Fruit fly (Drosophila melanogaster) whole organism, embryonic: ENCODE results near the gene CG13258.

Source experiments
- Antp ChIP-seq: fragments of 200-800 bp; sonication (Bioruptor generic); optimal IDR thresholded peaks from 3 replicates; lab custom pipeline; 2016; ENCODE audit warnings: missing biosample characterization, missing genetic modification characterization
- Atf6 ChIP-seq: fragments of 200-800 bp; sonication (Bioruptor generic); IDR thresholded peaks from 2 replicates; pipeline ENCODE4 v1.3.6; 2022; ENCODE audit warnings: missing biosample characterization, missing genetic modification characterization
- B-H2 ChIP-seq: fragments of 200-800 bp; sonication (Bioruptor generic); optimal IDR thresholded peaks from 2 replicates; lab custom pipeline; 2018; ENCODE audit warnings: missing biosample characterization, mild to moderate bottlenecking, missing genetic modification characterization
- BEAF-32 ChIP-seq: fragments of 200-800 bp; sonication (Bioruptor generic); optimal IDR thresholded peaks from 3 replicates; lab custom pipeline; 2017; ENCODE audit warnings: missing biosample characterization, missing genetic modification characterization, mild to moderate bottlenecking, moderate library complexity, missing genetic modification reagents
- Bteb2 ChIP-seq: fragments of 200-800 bp; sonication (Bioruptor generic); optimal IDR thresholded peaks from 2 replicates; lab custom pipeline; 2016; ENCODE audit warnings: missing biosample characterization, missing genetic modification characterization
- CG10543 ChIP-seq: fragments of 200-800 bp; sonication (Bioruptor generic); optimal IDR thresholded peaks from 3 replicates; lab custom pipeline; 2017; ENCODE audit warnings: missing biosample characterization, mild to moderate bottlenecking, missing genetic modification characterization, moderate library complexity
- CG11560 ChIP-seq: fragments of 200-800 bp; sonication (Bioruptor generic); IDR thresholded peaks from 3 replicates; pipeline ENCODE4 v1.3.6; 2022; ENCODE audit warnings: missing biosample characterization, missing genetic modification characterization
- CG11723 ChIP-seq: fragments of 200-800 bp; sonication (Bioruptor generic); optimal IDR thresholded peaks from 2 replicates; lab custom pipeline; 2017; ENCODE audit warnings: missing biosample characterization, mild to moderate bottlenecking, missing genetic modification characterization
- CG12769 ChIP-seq: fragments of 200-800 bp; sonication (Bioruptor generic); optimal IDR thresholded peaks from 2 replicates; lab custom pipeline; 2019; ENCODE audit warnings: missing biosample characterization, mild to moderate bottlenecking, missing genetic modification characterization, moderate library complexity
- CG13894 ChIP-seq: fragments of 200-800 bp; sonication (Bioruptor generic); optimal IDR thresholded peaks from 3 replicates; lab custom pipeline; 2018; ENCODE audit warnings: missing biosample characterization, mild to moderate bottlenecking, missing genetic modification characterization, moderate library complexity
- CG15269 ChIP-seq: fragments of 200-800 bp; sonication (Bioruptor generic); optimal IDR thresholded peaks from 2 replicates; lab custom pipeline; 2018; ENCODE audit warnings: missing biosample characterization, mild to moderate bottlenecking, missing genetic modification characterization, moderate library complexity
- CG1529 ChIP-seq: fragments of 200-800 bp; sonication (Bioruptor generic); optimal IDR thresholded peaks from 3 replicates; lab custom pipeline; 2018; ENCODE audit warnings: missing biosample characterization, missing genetic modification characterization
- CG1602 ChIP-seq: fragments of 200-800 bp; sonication (Bioruptor generic); optimal IDR thresholded peaks from 3 replicates; lab custom pipeline; 2016; ENCODE audit warnings: missing biosample characterization, missing genetic modification characterization
- CG1647 ChIP-seq: fragments of 200-800 bp; sonication (Bioruptor generic); optimal IDR thresholded peaks from 3 replicates; lab custom pipeline; 2016; ENCODE audit warnings: missing biosample characterization, missing genetic modification characterization
- CG17186 ChIP-seq: fragments of 200-800 bp; sonication (Bioruptor generic); optimal IDR thresholded peaks from 3 replicates; lab custom pipeline; 2017; ENCODE audit warnings: missing biosample characterization, missing genetic modification reagents, missing genetic modification characterization
- CG18619 ChIP-seq: fragments of 200-800 bp; sonication (Bioruptor generic); optimal IDR thresholded peaks from 3 replicates; lab custom pipeline; 2017; ENCODE audit warnings: missing biosample characterization, mild to moderate bottlenecking, missing genetic modification characterization
- CG2199 ChIP-seq: fragments of 200-800 bp; sonication (Bioruptor generic); IDR thresholded peaks from 3 replicates; pipeline ENCODE4 v1.3.6; 2022; ENCODE audit warnings: missing biosample characterization, missing genetic modification characterization
- CG3838 ChIP-seq: fragments of 200-800 bp; sonication (Bioruptor generic); optimal IDR thresholded peaks from 3 replicates; lab custom pipeline; 2016; ENCODE audit warnings: missing biosample characterization, missing genetic modification characterization
- CG3995 ChIP-seq: fragments of 200-800 bp; sonication (Bioruptor generic); optimal IDR thresholded peaks from 3 replicates; lab custom pipeline; 2016; ENCODE audit warnings: missing biosample characterization, missing genetic modification characterization
- CG4424 ChIP-seq: fragments of 200-800 bp; sonication (Bioruptor generic); optimal IDR thresholded peaks from 3 replicates; lab custom pipeline; 2016; ENCODE audit warnings: missing biosample characterization, missing genetic modification characterization
- CG6683 ChIP-seq: fragments of 200-800 bp; sonication (Bioruptor generic); optimal IDR thresholded peaks from 2 replicates; lab custom pipeline; 2017; ENCODE audit warnings: missing biosample characterization, mild to moderate bottlenecking, missing genetic modification characterization, missing genetic modification reagents
- CG6765 ChIP-seq: fragments of 200-800 bp; sonication (Bioruptor generic); optimal IDR thresholded peaks from 3 replicates; lab custom pipeline; 2017; ENCODE audit warnings: missing biosample characterization, mild to moderate bottlenecking, missing genetic modification characterization
- CG7928 ChIP-seq: fragments of 200-800 bp; sonication (Bioruptor generic); optimal IDR thresholded peaks from 2 replicates; lab custom pipeline; 2017; ENCODE audit warnings: missing biosample characterization, mild to moderate bottlenecking, missing genetic modification characterization
- CG8478 ChIP-seq: fragments of >200 bp; optimal IDR thresholded peaks from 2 replicates; lab custom pipeline; 2018
- Dek ChIP-seq: fragments of 200-800 bp; sonication (Bioruptor generic); optimal IDR thresholded peaks from 3 replicates; lab custom pipeline; 2019; ENCODE audit warnings: missing biosample characterization, mild to moderate bottlenecking, missing genetic modification characterization, moderate library complexity
- Eip74EF ChIP-seq, 2 experiments: fragments of 200-800 bp in 1 of 2; fragments of >200 bp in 1 of 2; sonication (Bioruptor generic) in 1 of 2; optimal IDR thresholded peaks; 2 replicates each; lab custom pipeline; 2017 to 2019; ENCODE audit warnings: missing biosample characterization in 2 of 2, missing genetic modification characterization in 2 of 2, mild to moderate bottlenecking in 1 of 2, moderate library complexity in 1 of 2
- Hr3 ChIP-seq: fragments of 200-800 bp; sonication (Bioruptor generic); optimal IDR thresholded peaks from 3 replicates; lab custom pipeline; 2016; ENCODE audit warnings: missing biosample characterization, missing genetic modification characterization
- Hr51 ChIP-seq, 2 experiments: fragments of 200-800 bp; sonication (Bioruptor generic); optimal IDR thresholded peaks; 2 replicates in 1 of 2; 3 replicates in 1 of 2; lab custom pipeline; 2016 to 2018; ENCODE audit warnings: missing biosample characterization in 2 of 2, missing genetic modification characterization in 2 of 2, mild to moderate bottlenecking in 1 of 2, moderate library complexity in 1 of 2
- MTF-1 ChIP-seq: fragments of 200-800 bp; sonication (Bioruptor generic); optimal IDR thresholded peaks from 2 replicates; lab custom pipeline; 2018; ENCODE audit warnings: missing biosample characterization, mild to moderate bottlenecking, missing genetic modification characterization, borderline replicate concordance
- Med ChIP-seq: fragments of 200-800 bp; sonication (Bioruptor generic); peaks from one replicate; lab custom pipeline; 2016; ENCODE audit warnings: missing biosample characterization, missing genetic modification characterization, mild to moderate bottlenecking, inconsistent platforms, moderate library complexity
- Neu2 ChIP-seq: fragments of 200-800 bp; sonication (Bioruptor generic); optimal IDR thresholded peaks from 3 replicates; lab custom pipeline; 2016; ENCODE audit warnings: missing biosample characterization, missing genetic modification characterization, borderline replicate concordance
- Pdp1 ChIP-seq, 2 experiments: fragments of 200-800 bp; sonication (Bioruptor generic); optimal IDR thresholded peaks; 3 replicates each; lab custom pipeline; 2016; ENCODE audit warnings: missing biosample characterization in 2 of 2, missing genetic modification characterization in 2 of 2, mild to moderate bottlenecking in 1 of 2, moderate library complexity in 1 of 2
- Rfx ChIP-seq: fragments of 200-800 bp; sonication (Bioruptor generic); IDR thresholded peaks from 2 replicates; pipeline ENCODE4 v1.3.6; 2022; ENCODE audit warnings: missing biosample characterization, missing genetic modification characterization
- Sox102F ChIP-seq: fragments of 200-800 bp; sonication (Bioruptor generic); optimal IDR thresholded peaks from 2 replicates; lab custom pipeline; 2018; ENCODE audit warnings: missing biosample characterization, mild to moderate bottlenecking, missing genetic modification characterization, moderate library complexity
- abd-A ChIP-seq: fragments of 200-800 bp; sonication (Bioruptor generic); optimal IDR thresholded peaks from 3 replicates; lab custom pipeline; 2019; ENCODE audit warnings: missing biosample characterization, mild to moderate bottlenecking, missing genetic modification characterization, moderate library complexity
- bowl ChIP-seq: fragments of 200-800 bp; sonication (Bioruptor generic); IDR thresholded peaks from 2 replicates; pipeline ENCODE4 v1.3.6; 2022; ENCODE audit warnings: missing biosample characterization, missing genetic modification characterization
- btn ChIP-seq: fragments of 200-800 bp; sonication (Bioruptor generic); optimal IDR thresholded peaks from 2 replicates; lab custom pipeline; 2016; ENCODE audit warnings: missing biosample characterization, missing genetic modification characterization
- cato ChIP-seq: fragments of 200-800 bp; sonication (Bioruptor generic); optimal IDR thresholded peaks from 2 replicates; lab custom pipeline; 2016; ENCODE audit warnings: missing biosample characterization, missing genetic modification characterization, borderline replicate concordance
- chinmo ChIP-seq: fragments of 200-800 bp; sonication (Bioruptor generic); IDR thresholded peaks from 4 replicates; pipeline ENCODE4 v1.3.6; 2022; ENCODE audit warnings: missing biosample characterization, missing genetic modification characterization; ENCODE audit not compliant: partially characterized antibody
- crc ChIP-seq: fragments of 200-800 bp; sonication (Bioruptor generic); optimal IDR thresholded peaks from 2 replicates; lab custom pipeline; 2016; ENCODE audit warnings: missing biosample characterization, missing genetic modification characterization
- disco-r ChIP-seq: fragments of 200-800 bp; sonication (Bioruptor generic); optimal IDR thresholded peaks from 2 replicates; lab custom pipeline; 2016; ENCODE audit warnings: missing biosample characterization, missing genetic modification characterization
- fd96Cb ChIP-seq: fragments of 200-800 bp; sonication (Bioruptor generic); optimal IDR thresholded peaks from 2 replicates; lab custom pipeline; 2018; ENCODE audit warnings: missing biosample characterization, mild to moderate bottlenecking, missing genetic modification characterization, moderate library complexity
- gsb-n ChIP-seq: fragments of 200-800 bp; sonication (Bioruptor generic); optimal IDR thresholded peaks from 3 replicates; lab custom pipeline; 2018; ENCODE audit warnings: missing biosample characterization, mild to moderate bottlenecking, missing genetic modification characterization
- kay ChIP-seq: fragments of 200-800 bp; sonication (Bioruptor generic); optimal IDR thresholded peaks from 2 replicates; lab custom pipeline; 2016; ENCODE audit warnings: missing biosample characterization, missing genetic modification characterization
- luna ChIP-seq: fragments of 200-800 bp; sonication (Bioruptor generic); optimal IDR thresholded peaks from 2 replicates; lab custom pipeline; 2016; ENCODE audit warnings: missing biosample characterization, missing genetic modification characterization
- peb ChIP-seq: fragments of 200-800 bp; sonication (Bioruptor generic); IDR thresholded peaks from 2 replicates; pipeline ENCODE4 v1.3.6; 2022; ENCODE audit warnings: missing biosample characterization, missing genetic modification characterization
- rib ChIP-seq: fragments of 200-800 bp; sonication (Bioruptor generic); IDR thresholded peaks from 2 replicates; pipeline ENCODE4 v1.3.6; 2022; ENCODE audit warnings: missing biosample characterization, missing genetic modification characterization
- scrt ChIP-seq: fragments of 200-800 bp; sonication (Bioruptor generic); optimal IDR thresholded peaks from 2 replicates; lab custom pipeline; 2018; ENCODE audit warnings: missing biosample characterization, mild to moderate bottlenecking, missing genetic modification characterization, moderate library complexity
- sens ChIP-seq: fragments of 200-800 bp; sonication (Bioruptor generic); peaks from one replicate; lab custom pipeline; 2016; ENCODE audit warnings: missing biosample characterization, missing genetic modification characterization
- sqz ChIP-seq: fragments of 200-800 bp; sonication (Bioruptor generic); optimal IDR thresholded peaks from 3 replicates; lab custom pipeline; 2018; ENCODE audit warnings: missing biosample characterization, mild to moderate bottlenecking, missing genetic modification characterization
- twi ChIP-seq: fragments of 200-800 bp; optimal IDR thresholded peaks from 2 replicates; lab custom pipeline; 2019; ENCODE audit warnings: missing biosample characterization, mild to moderate bottlenecking, missing genetic modification characterization, moderate library complexity

Gene CG13258

dm6 chr2L:16321209-16321608, 28.4 kb upstream of the CG13258 start (continued):
- TF ChIP-seq MTF-1 (GFP tag; lab: Kevin White, UChicago) = no peak
- 0 out of 2 replicates have a peak, but pooled peaks have one; percentile 15 for TF ChIP-seq Rfx
- TF ChIP-seq CG12769 (tag; lab: Kevin White, UChicago) = peak; percentile 61
- TF ChIP-seq CG2199 = peak; percentile 75; the same call in 2 of the 3 replicates
- TF ChIP-seq chinmo (GFP tag; lab: Robert Waterston, UW) = peak; percentile 88; the same call in 3 of the 4 replicates
- TF ChIP-seq CG3838 = peak; percentile 5
- no peak for TF ChIP-seq CG6765
- no peak for TF ChIP-seq disco-r (GFP tag; lab: Kevin White, UChicago)
- no peak for TF ChIP-seq scrt (GFP tag; lab: Kevin White, UChicago)
- TF ChIP-seq Med (GFP tag; lab: Kevin White, UChicago) = peak; percentile 69
- no peak for TF ChIP-seq luna (GFP tag; lab: Kevin White, UChicago)
- peak; percentile 23 for TF ChIP-seq twi (tag; lab: Kevin White, UChicago)
- peak; percentile 55 for TF ChIP-seq CG10543 (GFP tag; lab: Kevin White, UChicago)
- TF ChIP-seq CG1647 = no peak
- TF ChIP-seq BEAF-32 (GFP tag; lab: Kevin White, UChicago) = no peak
- no peak for TF ChIP-seq CG3995 (GFP tag; lab: Kevin White, UChicago)
- TF ChIP-seq Eip74EF (GFP tag; optimal IDR thresholded peaks at IDR 0.05; lab: Kevin White, UChicago) = peak in 1 of 2 experiments; percentile 3
- no peak for TF ChIP-seq fd96Cb (tag; lab: Kevin White, UChicago)
- no peak for TF ChIP-seq Antp (GFP tag; lab: Kevin White, UChicago)
- TF ChIP-seq CG13894 = peak; percentile 51
- TF ChIP-seq btn = no peak
- TF ChIP-seq Dek (tag; lab: Kevin White, UChicago) = no peak
- TF ChIP-seq kay (GFP tag; lab: Kevin White, UChicago) = no peak
- TF ChIP-seq peb (GFP tag; lab: Robert Waterston, UW) = no peak
- no peak for TF ChIP-seq CG1602

DNA sequence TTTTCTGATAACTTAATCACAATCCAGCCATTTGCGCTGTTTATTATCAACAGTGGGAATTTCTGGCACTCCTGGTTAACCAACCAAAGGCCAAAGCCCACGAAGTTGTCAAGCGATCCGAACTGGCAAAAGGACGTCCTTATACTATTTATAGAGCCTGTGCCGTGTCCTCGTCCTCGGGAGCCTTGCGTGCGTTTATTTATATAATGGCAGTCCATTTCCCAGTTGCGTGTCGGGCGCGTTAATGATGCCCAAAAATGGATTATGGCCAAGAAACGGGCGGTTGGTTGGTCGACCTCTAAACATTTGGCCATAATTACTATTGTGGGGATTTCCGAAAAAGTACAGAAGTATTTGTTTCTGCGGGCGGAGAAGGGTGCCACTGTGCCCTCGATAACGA, 27.6 kb upstream of the CG13258 start:
- TF ChIP-seq Sox102F (GFP tag; lab: Kevin White, UChicago) (no peak), CG1529 (GFP tag; lab: Kevin White, UChicago) (no peak), CG7928 (no peak), Pdp1 (GFP tag; optimal IDR thresholded peaks at IDR 0.05; lab: Kevin White, UChicago) (peak in 1 of 2 experiments; percentile 29), CG6683 (GFP tag; lab: Kevin White, UChicago) (no peak), Hr51 (GFP tag; optimal IDR thresholded peaks at IDR 0.05; lab: Kevin White, UChicago) (no peak), sqz (GFP tag; lab: Kevin White, UChicago) (no peak), Med (GFP tag; lab: Kevin White, UChicago) (peak; percentile 27), CG11723 (GFP tag; lab: Kevin White, UChicago) (no peak), Neu2 (no peak), bowl (no peak), sens (GFP tag; lab: Kevin White, UChicago) (peak; percentile 63), CG13894 (peak; percentile 14), CG4424 (no peak), CG15269 (tag; lab: Kevin White, UChicago) (no peak), CG8478 (no peak), B-H2 (GFP tag; lab: Kevin White, UChicago) (no peak), abd-A (tag; lab: Kevin White, UChicago) (peak; percentile 43), rib (GFP tag; lab: Robert Waterston, UW) (no peak), CG18619 (no peak), CG17186 (GFP tag; lab: Kevin White, UChicago) (no peak), CG11560 (tag; lab: Robert Waterston, UW) (no peak), Atf6 (0 out of 2 replicates have a peak, but pooled peaks have one; percentile 20), Hr3 (GFP tag; lab: Kevin White, UChicago) (no peak), cato (GFP tag; lab: Kevin White, UChicago) (no peak), gsb-n (tag; lab: Kevin White, UChicago) (no peak), Bteb2 (GFP tag; lab: Kevin White, UChicago) (no peak), crc (GFP tag; lab: Kevin White, UChicago) (no peak)
